Fruit fly (Drosophila melanogaster): ENCODE results near the gene per.

per gene

dm6 chrX:2703693-2704092 is 18.3 kb downstream of the per start, which contains the start of gene Ugalt (continued):
- TF ChIP-seq Hsf (GFP tag; optimal IDR thresholded peaks at IDR 0.05) (peak; percentile 100), CG8478 (optimal IDR thresholded peaks at IDR 0.05) (no peak), vfl (GFP tag; optimal IDR thresholded peaks at IDR 0.05) (peak; percentile 100), CG2202 (tag; optimal IDR thresholded peaks at IDR 0.05) (peak; percentile 100), CG11723 (GFP tag; optimal IDR thresholded peaks at IDR 0.05) (peak; percentile 100), pum (GFP tag; optimal IDR thresholded peaks at IDR 0.05) (peak; percentile 100), CG5180 (GFP tag; optimal IDR thresholded peaks at IDR 0.05) (peak; percentile 96), dati (GFP tag; IDR thresholded peaks at IDR 0.05) (peak; percentile 100), Ptx1 (GFP tag; IDR thresholded peaks at IDR 0.05) (peak; percentile 100), bbx (GFP tag; IDR thresholded peaks at IDR 0.05; ENCODE audit: partially characterized antibody) (peak; percentile 51), CG18619 (GFP tag; optimal IDR thresholded peaks at IDR 0.05) (peak; percentile 100), CG1233 (GFP tag; optimal IDR thresholded peaks at IDR 0.05) (peak; percentile 100), CG18764 (GFP tag; optimal IDR thresholded peaks at IDR 0.05) (peak; percentile 100), p53 (GFP tag; optimal IDR thresholded peaks at IDR 0.05) (peak; percentile 100), CG4424 (GFP tag; optimal IDR thresholded peaks at IDR 0.05) (peak; percentile 100), CG13775 (GFP tag; optimal IDR thresholded peaks at IDR 0.05) (peak; percentile 100), lov (optimal IDR thresholded peaks at IDR 0.05) (no peak), lov (GFP tag; IDR thresholded peaks at IDR 0.05) (peak; percentile 100), br (optimal IDR thresholded peaks at IDR 0.05) (no peak), CG3065 (GFP tag; optimal IDR thresholded peaks at IDR 0.05) (peak; percentile 100), CG2889 (GFP tag; IDR thresholded peaks at IDR 0.05) (peak; percentile 100), Eip74EF (GFP tag; optimal IDR thresholded peaks at IDR 0.05) (peak in 1 of 2 experiments; percentile 100), NK7.1 (GFP tag; optimal IDR thresholded peaks at IDR 0.05) (peak; percentile 100), Bdp1 (GFP tag; optimal IDR thresholded peaks at IDR 0.05) (peak; percentile 98), CG2875 (GFP tag; optimal IDR thresholded peaks at IDR 0.05) (peak; percentile 100), abd-A (tag; optimal IDR thresholded peaks at IDR 0.05) (peak; percentile 100), dmrt99B (tag; optimal IDR thresholded peaks at IDR 0.05) (peak; percentile 100), CG14965 (GFP tag; optimal IDR thresholded peaks at IDR 0.05; ENCODE audit: borderline replicate concordance) (peak; percentile 96), CG1792 (GFP tag; optimal IDR thresholded peaks at IDR 0.05) (peak; percentile 100), ac (GFP tag; optimal IDR thresholded peaks at IDR 0.05) (peak; percentile 99), crp (GFP tag; optimal IDR thresholded peaks at IDR 0.05) (peak; percentile 63 to 84), CG6689 (GFP tag; IDR thresholded peaks at IDR 0.05) (peak; percentile 100), CG12104 (GFP tag; optimal IDR thresholded peaks at IDR 0.05) (peak; percentile 100), Dref (GFP tag; IDR thresholded peaks at IDR 0.05) (peak; percentile 70), CG17568 (GFP tag; optimal IDR thresholded peaks at IDR 0.05) (peak; percentile 100), Ravus (GFP tag; IDR thresholded peaks at IDR 0.05) (peak; percentile 100), Side (GFP tag; optimal IDR thresholded peaks at IDR 0.05) (peak; percentile 100), CG8765 (GFP tag; IDR thresholded peaks at IDR 0.05) (peak; percentile 100), CG3995 (GFP tag; optimal IDR thresholded peaks at IDR 0.05) (peak; percentile 94), Dll (GFP tag; IDR thresholded peaks at IDR 0.05; ENCODE audit: partially characterized antibody) (0 out of 4 replicates have a peak, but pooled peaks have one; percentile 24), zen2 (GFP tag; IDR thresholded peaks at IDR 0.05; ENCODE audit: partially characterized antibody) (no peak), CG3847 (GFP tag; IDR thresholded peaks at IDR 0.05) (peak; percentile 100), CG6813 (GFP tag; optimal IDR thresholded peaks at IDR 0.05) (peak; percentile 100), chif (GFP tag; optimal IDR thresholded peaks at IDR 0.05) (peak; percentile 100), esg (GFP tag; conservative IDR thresholded peaks at IDR 0.05) (peak; percentile 100), zfh1 (GFP tag; IDR thresholded peaks at IDR 0.05) (peak; percentile 100), crc (GFP tag; optimal IDR thresholded peaks at IDR 0.05) (peak; percentile 100), rib (GFP tag; IDR thresholded peaks at IDR 0.05) (peak; percentile 100), tin (GFP tag; optimal IDR thresholded peaks at IDR 0.05) (peak; percentile 100), CG13624 (GFP tag; optimal IDR thresholded peaks at IDR 0.05) (peak; percentile 100), CG17186 (GFP tag; optimal IDR thresholded peaks at IDR 0.05) (peak; percentile 98)

All from whole organism, embryonic.